Worm (Caenorhabditis elegans): ENCODE results near the gene ZC239.6.
"Not testable (repeated sequence)": the region's sequence is repeated elsewhere in the genome, so short reads cannot be mapped to it uniquely, and the experiment has no call there.

Gene ZC239.6

ce11 chrII:3209251-3209650 is at the start of gene ZC239.6:
TSS of gene ZC239.6 (plus strand) at chrII:3209631.
- TF ChIP-seq lin-11 (tag; optimal IDR thresholded peaks at IDR 0.05), result no peak
- TF ChIP-seq che-1 (tag; optimal IDR thresholded peaks at IDR 0.05), result no peak
- no peak for TF ChIP-seq ets-4 (tag; optimal IDR thresholded peaks at IDR 0.05)
- no peak for TF ChIP-seq ahr-1 (tag; optimal IDR thresholded peaks at IDR 0.05)
- no peak for TF ChIP-seq ceh-18 (tag; optimal IDR thresholded peaks at IDR 0.05)
- TF ChIP-seq lim-6 (tag; optimal IDR thresholded peaks at IDR 0.05), result no peak
- TF ChIP-seq sox-2 (GFP tag; IDR thresholded peaks at IDR 0.05), result no peak
- TF ChIP-seq ceh-34 (tag; optimal IDR thresholded peaks at IDR 0.05), result no peak
- TF ChIP-seq mec-3 (tag; optimal IDR thresholded peaks at IDR 0.05; ENCODE audit: borderline replicate concordance), result no peak
- no peak for TF ChIP-seq C08G9.2 (tag; optimal IDR thresholded peaks at IDR 0.05)
- no peak for TF ChIP-seq tbx-2 (tag; optimal IDR thresholded peaks at IDR 0.05)
- no peak for TF ChIP-seq rnt-1 (tag; optimal IDR thresholded peaks at IDR 0.05)
- TF ChIP-seq elt-2 (tag; optimal IDR thresholded peaks at IDR 0.05), result no peak
- TF ChIP-seq madf-2 (tag; optimal IDR thresholded peaks at IDR 0.05), result no peak
- TF ChIP-seq pax-1 (tag; optimal IDR thresholded peaks at IDR 0.05), result no peak
- TF ChIP-seq tbx-7 (tag; optimal IDR thresholded peaks at IDR 0.05), result no peak
- no peak for TF ChIP-seq ama-1 (optimal IDR thresholded peaks at IDR 0.05)
- no peak for TF ChIP-seq fkh-10 (GFP tag; optimal IDR thresholded peaks at IDR 0.05)
- no peak for TF ChIP-seq unc-42 (tag; optimal IDR thresholded peaks at IDR 0.05)

ce11 chrII:3170089-3170488 is 39.3 kb upstream of the ZC239.6 start, which contains the start of gene fbxc-55:
TSS of gene fbxc-55 (minus strand) at chrII:3170189.
- TF ChIP-seq T23F11.4 (GFP tag; optimal IDR thresholded peaks at IDR 0.05) (no peak), ceh-22 (tag; optimal IDR thresholded peaks at IDR 0.05) (no peak), fkh-10 (GFP tag; optimal IDR thresholded peaks at IDR 0.05) (no peak), ceh-18 (tag; optimal IDR thresholded peaks at IDR 0.05) (no peak), ceh-34 (tag; optimal IDR thresholded peaks at IDR 0.05) (no peak), rnt-1 (tag; optimal IDR thresholded peaks at IDR 0.05) (no peak), ref-2 (tag; optimal IDR thresholded peaks at IDR 0.05) (no peak), nfya-1 (tag; optimal IDR thresholded peaks at IDR 0.05) (no peak), pat-9 (tag; optimal IDR thresholded peaks at IDR 0.05) (no peak), npax-4 (tag; optimal IDR thresholded peaks at IDR 0.05) (no peak), lim-6 (tag; optimal IDR thresholded peaks at IDR 0.05) (no peak), ets-4 (tag; optimal IDR thresholded peaks at IDR 0.05) (no peak), C38D4.7 (GFP tag; optimal IDR thresholded peaks at IDR 0.05) (no peak), hlh-6 (tag; optimal IDR thresholded peaks at IDR 0.05) (no peak), Y22D7AL.16 (tag; optimal IDR thresholded peaks at IDR 0.05) (no peak), ceh-2 (tag; optimal IDR thresholded peaks at IDR 0.05) (no peak), gmeb-2 (tag; optimal IDR thresholded peaks at IDR 0.05) (no peak), pqm-1 (tag; optimal IDR thresholded peaks at IDR 0.05) (no peak), ama-1 (optimal IDR thresholded peaks at IDR 0.05) (no peak)

ce11 chrII:3172176-3172575 is 37.3 kb upstream of the ZC239.6 start, which contains the start of gene Y27F2A.10:
TSS of gene Y27F2A.10 (minus strand) at chrII:3172276.
- TF ChIP-seq hlh-13 (GFP tag; optimal IDR thresholded peaks at IDR 0.05) (no peak), lim-6 (tag; optimal IDR thresholded peaks at IDR 0.05) (no peak)

ce11 chrII:3177663-3178062 is 31.8 kb upstream of the ZC239.6 start, which contains the start of gene sri-40:
TSS of gene sri-40 (plus strand) at chrII:3177963.
- not testable (repeated sequence) for TF ChIP-seq ceh-6 (GFP tag; optimal IDR thresholded peaks at IDR 0.05); K09A11.1 (tag; optimal IDR thresholded peaks at IDR 0.05; ENCODE audit: insufficient read depth); ttx-3 (tag; optimal IDR thresholded peaks at IDR 0.05)

ce11 chrII:3183300-3183840 is 26.1 kb upstream of the ZC239.6 start, which contains the start of the genes Y27F2A.6 and Y27F2A.8:
TSS of gene Y27F2A.6 (minus strand) at chrII:3183400.
TSS of gene Y27F2A.8 (plus strand) at chrII:3183790.
- TF ChIP-seq fax-1 (tag; optimal IDR thresholded peaks at IDR 0.05); C08G9.2 (tag; optimal IDR thresholded peaks at IDR 0.05); unc-3 (GFP tag; conservative IDR thresholded peaks at IDR 0.05); unc-3 (tag; optimal IDR thresholded peaks at IDR 0.05): not testable (repeated sequence)

Data from whole organism, late embryonic.